Worm (Caenorhabditis elegans): ENCODE data around the gene soc-2.

DNA sequence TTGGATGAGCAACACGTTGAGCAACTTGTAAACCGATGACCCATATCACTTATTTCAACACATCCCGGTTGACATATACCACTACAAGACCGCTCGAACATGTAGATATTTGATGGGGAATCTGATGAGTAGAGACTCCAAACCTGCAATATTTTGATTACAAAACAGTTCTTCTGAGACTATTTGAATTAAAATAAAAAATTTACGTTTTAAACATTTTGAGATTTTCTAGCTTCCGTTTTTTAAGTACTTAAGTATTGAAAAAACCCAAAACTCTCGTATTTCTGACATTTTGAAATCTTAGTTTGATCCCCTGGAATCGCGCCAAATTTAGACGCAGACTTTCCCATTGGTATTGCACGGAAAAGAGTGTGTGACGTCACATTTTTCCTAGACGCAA, 4.9 kb upstream of the soc-2 start, which contains the start of gene C24D10.49:
- TF ChIP-seq ceh-8 (GFP tag; optimal IDR thresholded peaks at IDR 0.05) (no peak), fos-1 (tag; optimal IDR thresholded peaks at IDR 0.05) (no peak), pag-3 (tag; optimal IDR thresholded peaks at IDR 0.05; ENCODE audit: borderline replicate concordance, insufficient read depth) (no peak), efl-3 (GFP tag; optimal IDR thresholded peaks at IDR 0.05) (no peak), nhr-90 (tag; optimal IDR thresholded peaks at IDR 0.05; ENCODE audit: poor library complexity) (no peak)
